Worm (Caenorhabditis elegans): ENCODE measurements around the gene M176.9.

DNA sequence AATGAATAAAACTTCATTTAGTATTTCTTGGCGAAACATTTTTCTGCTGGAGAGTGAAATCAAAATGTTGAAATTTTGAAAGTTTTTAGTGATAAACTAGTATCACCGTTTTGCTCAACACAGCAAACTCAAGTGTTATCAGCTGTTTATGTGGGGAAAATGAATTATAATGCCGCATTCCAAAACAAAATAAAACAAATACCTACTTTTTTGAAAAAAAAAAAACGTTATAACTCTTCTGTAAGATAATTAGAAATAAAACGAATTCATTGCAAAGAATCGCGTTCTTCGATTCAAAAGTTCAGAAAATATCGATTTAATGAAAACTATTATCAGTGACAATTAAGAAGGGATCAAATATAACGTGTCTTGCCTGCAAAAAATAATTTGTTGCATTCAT, 13.9 kb downstream of the M176.9 start, which contains the start of gene Y51B9A.9:
- TF ChIP-seq ama-1 (optimal IDR thresholded peaks at IDR 0.05) (no peak), scrt-1 (GFP tag; IDR thresholded peaks at IDR 0.05) (no peak), tbx-37 (GFP tag; conservative IDR thresholded peaks at IDR 0.05) (no peak), ceh-13 (GFP tag; optimal IDR thresholded peaks at IDR 0.05) (no peak), flt-1 (GFP tag; IDR thresholded peaks at IDR 0.05) (no peak), ets-7 (tag; optimal IDR thresholded peaks at IDR 0.05) (no peak), B0310.2 (tag; optimal IDR thresholded peaks at IDR 0.05) (no peak), hmg-4 (GFP tag; optimal IDR thresholded peaks at IDR 0.05) (no peak), ceh-36 (tag; optimal IDR thresholded peaks at IDR 0.05) (no peak), tra-4 (tag; optimal IDR thresholded peaks at IDR 0.05) (no peak), F13C5.2 (tag; optimal IDR thresholded peaks at IDR 0.05) (no peak), aly-1 (tag; optimal IDR thresholded peaks at IDR 0.05) (no peak)
